Fruit fly (Drosophila melanogaster) whole organism, prepupa: Measurements from ENCODE around the gene CG12470.

ENCODE experiments used
- Blimp-1 ChIP-seq: fragments of 200-800 bp; sonication (Bioruptor generic); optimal IDR thresholded peaks from 3 replicates; lab custom pipeline; 2017; ENCODE audit warnings: missing biosample characterization, missing genetic modification characterization, mild to moderate bottlenecking, moderate library complexity, missing genetic modification reagents
- CG3919 ChIP-seq: fragments of 200-800 bp; sonication (Bioruptor generic); optimal IDR thresholded peaks from 3 replicates; lab custom pipeline; 2016; ENCODE audit warnings: missing biosample characterization, missing genetic modification characterization
- Eip75B ChIP-seq: fragments of 200-800 bp; sonication (Bioruptor generic); optimal IDR thresholded peaks from 3 replicates; lab custom pipeline; 2016; ENCODE audit warnings: missing biosample characterization, missing genetic modification characterization
- Sox15 ChIP-seq: fragments of 200-800 bp; sonication (Bioruptor generic); optimal IDR thresholded peaks from 3 replicates; lab custom pipeline; 2016; ENCODE audit warnings: missing biosample characterization, missing genetic modification characterization
- lz ChIP-seq: fragments of 200-800 bp; sonication (Bioruptor generic); optimal IDR thresholded peaks from 3 replicates; lab custom pipeline; 2016; ENCODE audit warnings: missing biosample characterization, missing genetic modification characterization
- pdm3 ChIP-seq: fragments of 200-800 bp; sonication (Bioruptor generic); optimal IDR thresholded peaks from 3 replicates; lab custom pipeline; 2016; ENCODE audit warnings: missing biosample characterization, missing genetic modification characterization

DNA sequence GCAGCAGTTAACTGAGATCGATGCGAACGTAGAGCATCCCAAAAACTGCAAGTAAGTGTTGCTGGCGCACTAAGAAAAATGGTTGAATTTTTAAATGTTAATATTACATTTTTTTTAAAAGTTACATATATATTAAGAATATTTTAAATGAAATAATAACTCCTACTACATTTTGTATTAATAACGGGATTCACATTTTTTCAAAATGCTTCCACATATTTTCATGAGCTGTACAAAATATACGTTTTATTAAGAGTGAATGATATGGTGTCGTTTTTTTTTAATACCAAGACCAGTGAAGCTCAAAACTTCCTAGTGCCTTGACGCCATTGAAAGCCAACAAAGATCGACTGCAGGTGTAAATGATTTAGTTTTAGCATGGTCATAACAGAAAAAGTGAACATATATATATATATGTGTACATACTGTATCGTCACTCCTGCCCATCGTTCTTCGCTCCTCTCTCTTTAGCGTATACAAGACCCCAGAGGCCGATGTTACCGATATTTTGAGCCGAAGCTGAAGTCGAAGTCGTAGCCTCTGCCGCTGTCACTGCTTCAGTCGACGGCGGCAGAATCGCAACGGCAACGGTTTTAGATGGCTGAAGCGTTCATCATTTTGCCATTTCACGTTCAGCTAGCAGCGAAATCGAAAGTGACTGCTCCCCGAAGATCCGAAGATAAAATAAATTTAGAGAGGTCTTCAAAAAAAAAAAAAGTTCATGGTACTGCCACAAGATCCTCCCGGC, 35.1 kb downstream of the CG12470 start:
- TF ChIP-seq Eip75B (GFP tag; lab: Kevin White, UChicago) (no peak), pdm3 (GFP tag; lab: Kevin White, UChicago) (peak; percentile 38), Sox15 (peak; percentile 26), CG3919 (GFP tag; lab: Kevin White, UChicago) (peak; percentile 55), Blimp-1 (GFP tag; lab: Kevin White, UChicago) (peak; percentile 43), lz (GFP tag; lab: Kevin White, UChicago) (peak; percentile 30)
